Worm (Caenorhabditis elegans) whole organism, young adult: ENCODE results near the gene Y17G9A.2.

Experiments
- B0261.1 ChIP-seq: sonication (generic microtip); optimal IDR thresholded peaks from 2 replicates; lab custom pipeline; 2016; ENCODE audit warnings: mild to moderate bottlenecking, missing genetic modification characterization, moderate library complexity, missing compliant biosample characterization
- C06A6.2 ChIP-seq: fragments of 200-800 bp; sonication (Bioruptor generic); conservative IDR thresholded peaks from 2 replicates; pipeline ENCODE4 v1.3.6; 2022; ENCODE audit warnings: missing genetic modification characterization, missing compliant biosample characterization
- F10E7.11 ChIP-seq: sonication (generic microtip); optimal IDR thresholded peaks from 2 replicates; lab custom pipeline; 2017; ENCODE audit warnings: mild to moderate bottlenecking, missing genetic modification characterization, moderate library complexity, missing compliant biosample characterization
- F39B2.1 ChIP-seq: fragments of 200-800 bp; sonication (Bioruptor generic); IDR thresholded peaks from 2 replicates; pipeline ENCODE4 v1.3.6; 2022; ENCODE audit warnings: missing genetic modification reagents, missing genetic modification characterization, missing compliant biosample characterization
- Y53F4B.3 ChIP-seq: fragments of 200-800 bp; sonication (Bioruptor generic); IDR thresholded peaks from 2 replicates; pipeline ENCODE4 v1.3.6; 2022; ENCODE audit warnings: missing genetic modification reagents, missing genetic modification characterization, missing compliant biosample characterization
- Y56A3A.18 ChIP-seq: fragments of 200-800 bp; sonication (Bioruptor generic); IDR thresholded peaks from 2 replicates; pipeline ENCODE4 v1.3.6; 2022; ENCODE audit warnings: missing genetic modification reagents, missing genetic modification characterization, missing compliant biosample characterization
- Y67H2A.10 ChIP-seq: fragments of 200-800 bp; sonication (Bioruptor generic); conservative IDR thresholded peaks from 2 replicates; pipeline ENCODE4 v1.3.6; 2022; ENCODE audit warnings: missing genetic modification reagents, missing genetic modification characterization, missing compliant biosample characterization
- Y95B8A.8 ChIP-seq: fragments of 200-800 bp; sonication (Bioruptor generic); IDR thresholded peaks from 2 replicates; pipeline ENCODE4 v1.3.6; 2022; ENCODE audit warnings: missing genetic modification reagents, missing genetic modification characterization, missing compliant biosample characterization
- akir-1 ChIP-seq: fragments of 200-800 bp; sonication (Bioruptor generic); optimal IDR thresholded peaks from 2 replicates; lab custom pipeline; 2018; ENCODE audit warnings: mild to moderate bottlenecking, missing genetic modification characterization, moderate library complexity, missing compliant biosample characterization
- ama-1 ChIP-seq, 3 experiments: fragments of 150-350 bp in 1 of 3; sonication (generic microtip) in 2 of 3; optimal IDR thresholded peaks; 2 replicates each; lab custom pipeline; 2014 to 2018; ENCODE audit warnings: missing biosample characterization in 2 of 3, missing genetic modification characterization in 2 of 3, missing genetic modification reagents in 2 of 3
- attf-6 ChIP-seq: fragments of 200-800 bp; sonication (Bioruptor generic); IDR thresholded peaks from 2 replicates; pipeline ENCODE4 v1.3.6; 2022; ENCODE audit warnings: missing genetic modification reagents, missing genetic modification characterization, missing compliant biosample characterization
- bed-2 ChIP-seq: fragments of 200-800 bp; sonication (Bioruptor generic); IDR thresholded peaks from 2 replicates; pipeline ENCODE4 v1.3.6; 2022; ENCODE audit warnings: missing genetic modification reagents, missing genetic modification characterization, missing compliant biosample characterization
- cebp-1 ChIP-seq, 2 experiments: fragments of 200-800 bp in 1 of 2; sonication (Bioruptor generic) in 1 of 2; sonication (generic microtip) in 1 of 2; IDR thresholded peaks in 1 of 2; optimal IDR thresholded peaks in 1 of 2; 2 replicates each; pipeline versions ENCODE4 v1.3.6 to Lab custom; 2017 to 2022; ENCODE audit warnings: missing compliant biosample characterization in 2 of 2, missing genetic modification characterization in 2 of 2, mild to moderate bottlenecking in 1 of 2, missing genetic modification reagents in 1 of 2, moderate library complexity in 1 of 2
- ceh-100 ChIP-seq: fragments of 200-800 bp; sonication (Bioruptor generic); IDR thresholded peaks from 2 replicates; pipeline ENCODE4 v1.3.6; 2022; ENCODE audit warnings: missing genetic modification reagents, missing genetic modification characterization, missing compliant biosample characterization
- dpl-1 ChIP-seq: fragments of 150-350 bp; optimal IDR thresholded peaks from 2 replicates; lab custom pipeline; 2014; ENCODE audit warnings: missing biosample characterization, missing genetic modification reagents, missing genetic modification characterization
- egl-18 ChIP-seq: fragments of 200-800 bp; sonication (Bioruptor generic); IDR thresholded peaks from 2 replicates; pipeline ENCODE4 v1.3.6; 2022; ENCODE audit warnings: missing genetic modification reagents, missing genetic modification characterization, missing compliant biosample characterization
- fkh-3 ChIP-seq: sonication (generic microtip); optimal IDR thresholded peaks from 2 replicates; lab custom pipeline; 2016; ENCODE audit warnings: mild to moderate bottlenecking, missing genetic modification characterization, missing compliant biosample characterization
- him-1 ChIP-seq: sonication (generic microtip); optimal IDR thresholded peaks from 2 replicates; lab custom pipeline; 2016; ENCODE audit warnings: missing genotype, missing genetic modification reagents, missing genetic modification characterization, missing compliant biosample characterization
- hlh-12 ChIP-seq: sonication (generic microtip); optimal IDR thresholded peaks from 2 replicates; lab custom pipeline; 2016; ENCODE audit warnings: missing genetic modification characterization, missing compliant biosample characterization
- hlh-26 ChIP-seq: fragments of 200-800 bp; sonication (Bioruptor generic); conservative IDR thresholded peaks from 2 replicates; pipeline ENCODE4 v1.3.6; 2022; ENCODE audit warnings: missing genetic modification reagents, missing genetic modification characterization, missing compliant biosample characterization
- hmg-1.2 ChIP-seq: fragments of 200-800 bp; sonication (Bioruptor generic); IDR thresholded peaks from 2 replicates; pipeline ENCODE4 v1.3.6; 2022; ENCODE audit warnings: missing genetic modification reagents, missing genetic modification characterization, missing compliant biosample characterization
- hsf-1 ChIP-seq: fragments of 200-800 bp; sonication (Bioruptor generic); IDR thresholded peaks from 2 replicates; pipeline ENCODE4 v1.3.6; 2022; ENCODE audit warnings: missing genetic modification reagents, missing genetic modification characterization, missing compliant biosample characterization
- lag-1 ChIP-seq: fragments of 200-800 bp; sonication (Bioruptor generic); IDR thresholded peaks from 2 replicates; pipeline ENCODE4 v1.3.6; 2022; ENCODE audit warnings: missing genetic modification reagents, missing genetic modification characterization, missing compliant biosample characterization
- lin-26 ChIP-seq: fragments of 200-800 bp; sonication (Bioruptor generic); IDR thresholded peaks from 2 replicates; pipeline ENCODE4 v1.3.6; 2022; ENCODE audit warnings: missing genetic modification reagents, missing genetic modification characterization, missing compliant biosample characterization
- lin-54 ChIP-seq: fragments of 200-800 bp; sonication (Bioruptor generic); optimal IDR thresholded peaks from 2 replicates; lab custom pipeline; 2018; ENCODE audit warnings: mild to moderate bottlenecking, missing genetic modification characterization, missing compliant biosample characterization
- lsl-1 ChIP-seq: fragments of 200-800 bp; sonication (Bioruptor generic); optimal IDR thresholded peaks from 2 replicates; lab custom pipeline; 2018; ENCODE audit warnings: mild to moderate bottlenecking, missing genetic modification characterization, moderate library complexity, missing compliant biosample characterization
- madf-10 ChIP-seq: sonication (generic microtip); optimal IDR thresholded peaks from 2 replicates; lab custom pipeline; 2016; ENCODE audit warnings: mild to moderate bottlenecking, missing genetic modification characterization, missing compliant biosample characterization
- nfyb-1 ChIP-seq: fragments of 200-800 bp; sonication (Bioruptor generic); IDR thresholded peaks from 2 replicates; pipeline ENCODE4 v1.3.6; 2022; ENCODE audit warnings: missing genetic modification reagents, missing genetic modification characterization, missing compliant biosample characterization
- nhr-80 ChIP-seq: sonication (generic microtip); optimal IDR thresholded peaks from 2 replicates; lab custom pipeline; 2016; ENCODE audit warnings: missing genetic modification characterization, missing compliant biosample characterization
- rpc-1 ChIP-seq, 2 experiments: fragments of 150-350 bp in 1 of 2; sonication (generic microtip) in 1 of 2; optimal IDR thresholded peaks; 2 replicates each; lab custom pipeline; 2014 to 2018; ENCODE audit warnings: missing biosample characterization in 1 of 2, missing genetic modification characterization in 1 of 2, missing genetic modification reagents in 1 of 2, missing genotype in 1 of 2
- snpc-1.1 ChIP-seq: sonication (generic microtip); optimal IDR thresholded peaks from 2 replicates; lab custom pipeline; 2017; ENCODE audit warnings: missing genetic modification characterization, mild to moderate bottlenecking, missing compliant biosample characterization, antibody characterized with exemption, moderate library complexity, missing genotype, missing genetic modification reagents; ENCODE audit not compliant: insufficient read depth
- tbp1 ChIP-seq: fragments of 200-800 bp; sonication (Bioruptor generic); optimal IDR thresholded peaks from 2 replicates; lab custom pipeline; 2018; ENCODE audit warnings: mild to moderate bottlenecking, missing genetic modification characterization, missing compliant biosample characterization
- zim-3 ChIP-seq: sonication (generic microtip); optimal IDR thresholded peaks from 2 replicates; lab custom pipeline; 2017; ENCODE audit warnings: mild to moderate bottlenecking, missing genetic modification characterization, moderate library complexity, missing compliant biosample characterization
- ztf-18 ChIP-seq: sonication (generic microtip); optimal IDR thresholded peaks from 2 replicates; lab custom pipeline; 2016; ENCODE audit warnings: missing genotype, mild to moderate bottlenecking, missing genetic modification characterization, missing compliant biosample characterization
- ztf-22 ChIP-seq: fragments of 200-800 bp; sonication (Bioruptor generic); optimal IDR thresholded peaks from 2 replicates; lab custom pipeline; 2018; ENCODE audit warnings: mild to moderate bottlenecking, missing genetic modification characterization, moderate library complexity, missing compliant biosample characterization

The Y17G9A.2 gene

DNA sequence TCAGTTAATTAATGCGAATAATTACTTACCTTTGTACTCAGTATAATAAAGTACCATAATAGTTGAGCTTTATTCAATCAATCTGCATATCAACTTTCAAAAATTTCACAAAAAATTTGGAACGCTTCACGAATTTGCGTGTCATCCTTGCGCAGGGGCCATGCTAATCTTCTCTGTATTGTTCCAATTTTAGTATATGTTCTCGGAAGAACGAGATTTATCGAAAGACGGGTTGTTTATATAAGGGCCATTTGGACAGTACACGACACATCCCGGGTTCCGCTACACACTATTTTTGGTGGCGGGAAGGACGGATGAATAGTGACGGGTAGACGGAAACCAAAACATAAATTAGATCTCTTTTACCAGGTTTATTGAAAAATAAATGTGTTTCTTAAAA is 8.4 kb upstream of the Y17G9A.2 start (continued):
- TF ChIP-seq dpl-1 (GFP tag; lab: Kevin White, UChicago), result no peak
- no peak for TF ChIP-seq fkh-3 (tag; lab: Kevin White, UChicago)
- peak; percentile 80 for TF ChIP-seq tbp1 (GFP tag; lab: Kevin White, UChicago)
- 0 out of 2 replicates have a peak, but pooled peaks have one; percentile 43 for TF ChIP-seq attf-6 (GFP tag; lab: Robert Waterston, UW)
- no peak for TF ChIP-seq hlh-12 (tag; lab: Kevin White, UChicago)
- TF ChIP-seq hsf-1 (GFP tag; lab: Robert Waterston, UW), result 0 out of 2 replicates have a peak, but pooled peaks have one; percentile 34

DNA sequence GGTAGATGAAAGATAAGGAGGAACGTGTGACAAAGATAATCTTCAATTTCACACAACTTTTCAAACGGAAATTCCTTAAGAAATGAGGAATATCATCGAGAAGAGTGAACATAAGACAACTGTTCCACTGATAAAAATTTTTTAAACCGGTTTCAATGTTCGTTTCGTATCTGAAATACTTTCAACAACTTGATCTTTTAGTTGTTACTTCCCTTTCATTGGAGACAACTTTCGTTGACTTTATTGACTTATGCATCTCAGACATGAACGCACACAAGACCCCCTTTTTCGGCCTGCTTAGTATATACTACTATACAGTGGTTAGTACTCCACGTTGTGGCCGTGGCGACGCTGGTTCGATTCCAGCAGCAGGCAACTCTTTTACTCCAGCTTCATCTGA is 5.4 kb upstream of the Y17G9A.2 start, which contains the start of the genes Y17G9A.4 and str-173:
TSS of gene Y17G9A.4 (minus strand) at position 101 of the 400 bp plus-strand sequence.
TSS of gene str-173 (plus strand) at position 325 of the 400 bp plus-strand sequence.
- TF ChIP-seq ceh-100 (GFP tag; lab: Robert Waterston, UW) (no peak), rpc-1 (optimal IDR thresholded peaks at IDR 0.05; lab: Kevin White, UChicago) (no peak), rpc-1 (tag; optimal IDR thresholded peaks at IDR 0.05; lab: Kevin White, UChicago) (peak; percentile 20), B0261.1 (tag; lab: Kevin White, UChicago) (no peak), madf-10 (tag; lab: Kevin White, UChicago) (no peak), nfyb-1 (GFP tag; lab: Robert Waterston, UW) (no peak)

DNA sequence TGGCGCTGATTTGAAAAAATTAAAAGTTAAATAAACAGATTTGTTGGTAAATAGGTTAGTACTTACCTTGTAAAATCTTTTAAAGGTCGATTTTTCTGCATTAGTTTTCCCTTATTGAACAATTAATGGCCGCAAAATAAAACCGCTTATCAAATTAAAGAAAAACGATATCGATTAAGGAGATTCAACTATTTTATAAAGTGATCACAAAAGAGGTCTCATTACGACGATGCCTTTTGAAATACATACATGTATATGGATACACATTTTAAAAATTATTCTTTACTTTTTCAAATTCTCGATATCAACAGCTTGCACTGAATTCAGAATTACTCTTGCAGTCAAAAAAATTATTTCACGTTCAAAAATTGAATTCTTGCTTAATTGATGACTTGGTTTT is 2.5 kb upstream of the Y17G9A.2 start, which contains the start of gene Y17G9A.3:
TSS of gene Y17G9A.3 (minus strand) at position 101 of the 400 bp plus-strand sequence.
- TF ChIP-seq C06A6.2 (GFP tag; lab: Robert Waterston, UW), result no peak
- TF ChIP-seq Y56A3A.18 (GFP tag; lab: Robert Waterston, UW), result no peak
- no peak for TF ChIP-seq lsl-1
- no peak for TF ChIP-seq Y67H2A.10 (GFP tag; lab: Robert Waterston, UW)
- no peak for TF ChIP-seq lag-1 (GFP tag; lab: Robert Waterston, UW)
- no peak for TF ChIP-seq him-1 (tag; lab: Kevin White, UChicago)

DNA sequence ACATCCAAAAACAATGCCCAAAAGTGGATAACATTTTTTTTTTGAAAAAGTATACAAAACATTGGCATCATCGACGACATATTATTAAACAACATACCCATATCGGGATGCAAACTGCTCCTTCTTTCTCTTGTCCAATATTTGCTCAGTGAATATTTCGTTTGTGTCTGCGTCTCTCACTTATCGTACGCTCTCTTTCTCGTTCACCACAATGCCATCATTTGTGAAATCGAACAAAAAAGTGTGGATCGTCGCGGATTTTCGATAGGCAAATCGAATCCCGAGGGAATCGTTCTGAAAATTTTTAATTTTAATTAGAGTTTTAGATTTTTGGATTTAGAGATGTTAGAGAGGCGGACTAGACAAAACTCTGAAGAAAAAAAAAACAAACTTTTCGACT is 9.3 kb downstream of the Y17G9A.2 start, which contains the start of gene tat-2:
TSS of gene tat-2 (minus strand) at position 101 of the 400 bp plus-strand sequence.
- TF ChIP-seq Y53F4B.3 (GFP tag; lab: Robert Waterston, UW), result no peak
- TF ChIP-seq tbp1 (GFP tag; lab: Kevin White, UChicago), result no peak
- no peak for TF ChIP-seq F39B2.1 (GFP tag; lab: Robert Waterston, UW)
- no peak for TF ChIP-seq Y95B8A.8 (GFP tag; lab: Robert Waterston, UW)
- TF ChIP-seq cebp-1 (GFP tag; IDR thresholded peaks at IDR 0.05; lab: Robert Waterston, UW), result no peak
- TF ChIP-seq cebp-1 (tag; optimal IDR thresholded peaks at IDR 0.05; lab: Kevin White, UChicago), result no peak
- TF ChIP-seq egl-18, result no peak
- TF ChIP-seq ztf-18 (tag; lab: Kevin White, UChicago), result no peak
- TF ChIP-seq hmg-1.2 (GFP tag; lab: Robert Waterston, UW), result no peak; the same call in 1 of the 2 replicates
- no peak for TF ChIP-seq ama-1 (optimal IDR thresholded peaks at IDR 0.05; lab: Kevin White, UChicago)
- no peak for TF ChIP-seq ama-1 (GFP tag; optimal IDR thresholded peaks at IDR 0.05; lab: Kevin White, UChicago)
- TF ChIP-seq lin-54 (GFP tag; lab: Kevin White, UChicago), result no peak
- no peak for TF ChIP-seq rpc-1 (optimal IDR thresholded peaks at IDR 0.05; lab: Kevin White, UChicago)
- TF ChIP-seq rpc-1 (tag; optimal IDR thresholded peaks at IDR 0.05; lab: Kevin White, UChicago), result no peak
- no peak for TF ChIP-seq F10E7.11 (tag; lab: Kevin White, UChicago)
- no peak for TF ChIP-seq zim-3 (tag; lab: Kevin White, UChicago)
- no peak for TF ChIP-seq bed-2

DNA sequence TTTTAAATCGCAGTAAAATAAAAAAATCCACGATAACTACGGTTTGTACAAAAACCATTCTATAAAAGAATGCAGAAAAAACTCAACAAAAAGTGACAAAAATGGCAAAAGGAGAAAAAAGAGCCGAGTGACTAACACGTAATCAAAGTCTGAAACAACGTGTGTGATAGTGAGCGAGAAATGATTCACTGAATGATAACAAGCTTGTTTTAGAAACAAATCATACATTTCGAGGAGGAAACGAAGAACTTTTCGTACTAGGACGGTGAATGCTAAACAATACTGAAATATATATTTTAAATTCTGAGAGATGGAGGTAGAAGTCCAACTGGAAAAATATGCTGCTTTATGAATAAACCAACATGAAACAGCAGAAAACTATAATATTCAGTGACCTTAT is 14.1 kb downstream of the Y17G9A.2 start:
- TF ChIP-seq lin-26 (no peak), zim-3 (tag; lab: Kevin White, UChicago) (no peak), nhr-80 (tag; lab: Kevin White, UChicago) (peak; percentile 61), akir-1 (GFP tag; lab: Kevin White, UChicago) (no peak), ztf-22 (GFP tag; lab: Kevin White, UChicago) (no peak), snpc-1.1 (tag; lab: Kevin White, UChicago) (no peak), hlh-26 (no peak), F10E7.11 (tag; lab: Kevin White, UChicago) (no peak)
